Worm (Caenorhabditis elegans) whole organism, L1 larva: ENCODE measurements around the gene C44C1.1.

Experiments
- blmp-1 ChIP-seq: fragments of 150-350 bp; optimal IDR thresholded peaks from 2 replicates; lab custom pipeline; 2014; ENCODE audit warnings: missing biosample characterization, missing genetic modification characterization
- lin-15B ChIP-seq: fragments of 150-350 bp; sonication (generic microtip); optimal IDR thresholded peaks from 3 replicates; lab custom pipeline; 2014; ENCODE audit warnings: missing biosample characterization, missing genetic modification characterization
- mdl-1 ChIP-seq, 2 experiments: fragments of 150-350 bp; optimal IDR thresholded peaks; 2 replicates each; lab custom pipeline; 2014 to 2017; ENCODE audit warnings: missing biosample characterization in 2 of 2, missing genetic modification characterization in 2 of 2, inconsistent platforms in 1 of 2
- mef-2 ChIP-seq: fragments of 150-350 bp; optimal IDR thresholded peaks from 2 replicates; lab custom pipeline; 2014; ENCODE audit warnings: missing biosample characterization, missing genetic modification characterization
- pqm-1 ChIP-seq: sonication (generic microtip); optimal IDR thresholded peaks from 3 replicates; lab custom pipeline; 2017; ENCODE audit warnings: missing biosample characterization, missing genetic modification characterization
- unc-86 ChIP-seq: sonication (generic microtip); optimal IDR thresholded peaks from 2 replicates; lab custom pipeline; 2016; ENCODE audit warnings: missing genetic modification characterization, missing compliant biosample characterization
- vab-15 ChIP-seq: sonication (generic microtip); optimal IDR thresholded peaks from 2 replicates; lab custom pipeline; 2017; ENCODE audit warnings: missing genotype, mild to moderate bottlenecking, missing genetic modification characterization, missing compliant biosample characterization
- zag-1 ChIP-seq: fragments of 150-350 bp; optimal IDR thresholded peaks from 2 replicates; lab custom pipeline; 2014; ENCODE audit warnings: missing biosample characterization, missing genetic modification characterization

- no peak for TF ChIP-seq mdl-1 (tag; optimal IDR thresholded peaks at IDR 0.05; lab: Kevin White, UChicago)
- no peak for TF ChIP-seq zag-1 (tag; lab: Kevin White, UChicago)
- no peak for TF ChIP-seq lin-15B (tag; lab: Kevin White, UChicago)
- TF ChIP-seq unc-86 = no peak
- TF ChIP-seq vab-15 (tag; lab: Kevin White, UChicago) = no peak
- no peak for TF ChIP-seq mef-2 (tag; lab: Kevin White, UChicago)
- no peak for TF ChIP-seq pqm-1
- peak; percentile 29 for TF ChIP-seq blmp-1 (tag; lab: Kevin White, UChicago)
Observed at ce11 chrX:1005026-1005425, 24.4 kb downstream of the C44C1.1 start.
